Fruit fly (Drosophila melanogaster): ENCODE results near the gene CG14075.

CG14075 gene

DNA sequence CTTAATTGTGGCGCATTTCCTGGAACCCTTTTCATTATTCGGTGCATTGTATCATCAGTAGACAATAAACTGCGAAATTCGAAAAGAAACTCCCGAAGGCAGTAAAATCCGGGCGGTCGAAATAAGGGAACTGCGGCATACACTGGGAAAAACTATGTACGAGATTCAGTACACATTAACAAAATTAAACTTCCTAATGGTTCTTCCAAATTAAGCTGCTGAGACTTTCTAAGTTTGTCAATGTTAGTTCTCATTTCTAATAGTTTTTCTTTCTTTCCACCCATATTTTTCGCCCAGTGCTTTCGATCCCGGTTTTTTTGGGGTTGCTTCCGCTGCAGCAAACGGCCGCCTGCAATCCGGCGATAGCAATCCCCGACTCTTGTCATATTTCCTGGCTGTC is 40.0 kb downstream of the CG14075 start (continued):
- TF ChIP-seq CG7556 (GFP tag; optimal IDR thresholded peaks at IDR 0.05) (peak; percentile 71), zfh1 (GFP tag; IDR thresholded peaks at IDR 0.05) (peak; percentile 93), CG31441 (GFP tag; IDR thresholded peaks at IDR 0.05) (peak; percentile 88), CG30431 (GFP tag; optimal IDR thresholded peaks at IDR 0.05) (peak; percentile 64), CG17568 (GFP tag; optimal IDR thresholded peaks at IDR 0.05) (peak; percentile 65), CG11247 (GFP tag; IDR thresholded peaks at IDR 0.05) (peak; percentile 67), BtbVII (GFP tag; optimal IDR thresholded peaks at IDR 0.05) (peak; percentile 56), ind (GFP tag; optimal IDR thresholded peaks at IDR 0.05) (peak; percentile 71), Dp (GFP tag; optimal IDR thresholded peaks at IDR 0.05) (no peak), CG17186 (GFP tag; optimal IDR thresholded peaks at IDR 0.05) (no peak), Fer2 (tag; optimal IDR thresholded peaks at IDR 0.05) (no peak), CG5953 (GFP tag; IDR thresholded peaks at IDR 0.05) (peak; percentile 54; the same call in 1 of the 2 replicates), da (GFP tag; optimal IDR thresholded peaks at IDR 0.05) (peak; percentile 8), btn (GFP tag; optimal IDR thresholded peaks at IDR 0.05) (peak; percentile 86), insv (GFP tag; optimal IDR thresholded peaks at IDR 0.05) (peak in 1 of 2 experiments; percentile 1), sc (optimal IDR thresholded peaks at IDR 0.05) (no peak), sc (GFP tag; optimal IDR thresholded peaks at IDR 0.05) (peak; percentile 65), CG3838 (GFP tag; optimal IDR thresholded peaks at IDR 0.05) (peak; percentile 31), slbo (GFP tag; IDR thresholded peaks at IDR 0.05) (peak; percentile 63; the same call in 1 of the 2 replicates), fd3F (GFP tag; optimal IDR thresholded peaks at IDR 0.05) (peak; percentile 3), Hr51 (GFP tag; optimal IDR thresholded peaks at IDR 0.05) (peak; percentile 61 to 66), Hmx (GFP tag; optimal IDR thresholded peaks at IDR 0.05) (no peak), hkb (optimal IDR thresholded peaks at IDR 0.05) (no peak), hkb (GFP tag; IDR thresholded peaks at IDR 0.05) (peak; percentile 83), gce (GFP tag; IDR thresholded peaks at IDR 0.05) (peak; percentile 80), CG7987 (GFP tag; optimal IDR thresholded peaks at IDR 0.05) (no peak), CG2129 (GFP tag; IDR thresholded peaks at IDR 0.05; ENCODE audit: partially characterized antibody) (no peak), Vsx1 (GFP tag; optimal IDR thresholded peaks at IDR 0.05) (peak; percentile 28), CG9437 (GFP tag; optimal IDR thresholded peaks at IDR 0.05) (peak; percentile 55), crc (GFP tag; optimal IDR thresholded peaks at IDR 0.05) (peak; percentile 18), Optix (GFP tag; IDR thresholded peaks at IDR 0.05) (peak; percentile 83), fd102C (GFP tag; optimal IDR thresholded peaks at IDR 0.05) (no peak), Gsc (GFP tag; IDR thresholded peaks at IDR 0.05) (0 out of 2 replicates have a peak, but pooled peaks have one; percentile 29), mirr (GFP tag; optimal IDR thresholded peaks at IDR 0.05) (no peak), Hsf (GFP tag; optimal IDR thresholded peaks at IDR 0.05) (peak; percentile 82), jigr1 (GFP tag; IDR thresholded peaks at IDR 0.05) (no peak), pfk (GFP tag; optimal IDR thresholded peaks at IDR 0.05) (no peak), CG14441 (GFP tag; IDR thresholded peaks at IDR 0.05) (peak; percentile 75), CG3847 (GFP tag; IDR thresholded peaks at IDR 0.05) (peak; percentile 39; the same call in 1 of the 2 replicates), CG13123 (GFP tag; optimal IDR thresholded peaks at IDR 0.05) (peak; percentile 23), phol (tag; optimal IDR thresholded peaks at IDR 0.05) (peak; percentile 82), otp (GFP tag; IDR thresholded peaks at IDR 0.05) (peak; percentile 87), CG4820 (GFP tag; optimal IDR thresholded peaks at IDR 0.05) (peak; percentile 89), CG12942 (GFP tag; optimal IDR thresholded peaks at IDR 0.05) (peak; percentile 51), CG1529 (GFP tag; optimal IDR thresholded peaks at IDR 0.05) (peak; percentile 72), Nf-YB (GFP tag; optimal IDR thresholded peaks at IDR 0.05) (peak; percentile 56), tio (GFP tag; optimal IDR thresholded peaks at IDR 0.05) (peak; percentile 56), mld (GFP tag; IDR thresholded peaks at IDR 0.05; ENCODE audit: partially characterized antibody) (no peak), E2f2 (GFP tag; IDR thresholded peaks at IDR 0.05) (peak; percentile 50; the same call in 1 of the 2 replicates), CG9876 (GFP tag; optimal IDR thresholded peaks at IDR 0.05) (peak; percentile 56), CG4730 (GFP tag; IDR thresholded peaks at IDR 0.05) (peak; percentile 66; the same call in 1 of the 2 replicates), ssp (GFP tag; IDR thresholded peaks at IDR 0.05) (peak; percentile 58)
